Worm (Caenorhabditis elegans): Measurements from ENCODE around the gene droe-4.

- TF ChIP-seq him-1 (tag; optimal IDR thresholded peaks at IDR 0.05): no peak
- TF ChIP-seq dao-5 (tag; optimal IDR thresholded peaks at IDR 0.05): no peak
Measured at ce11 chrV:13981677-13982076, 10.8 kb upstream of the droe-4 start.
